Fruit fly (Drosophila melanogaster): ENCODE measurements around the gene CG11686.

DNA sequence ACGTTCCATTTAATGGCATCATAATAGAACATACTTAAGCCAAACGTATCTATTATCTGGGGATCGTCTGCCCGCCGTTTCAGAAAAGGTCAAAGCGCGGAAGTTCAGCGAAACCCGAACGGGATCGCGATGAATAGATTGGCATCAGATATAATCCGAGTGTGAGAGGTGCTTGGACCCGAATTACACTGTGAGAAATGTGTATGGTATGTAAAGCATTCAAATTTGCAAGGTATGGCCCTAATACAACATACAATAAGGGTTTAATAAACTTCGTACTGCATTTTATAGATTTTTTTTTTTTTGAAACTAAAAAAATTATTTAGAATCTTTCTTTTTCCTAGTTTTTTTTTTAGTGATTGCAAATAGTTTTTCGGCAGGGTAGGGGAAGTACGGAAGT, 41.4 kb upstream of the CG11686 start:
- TF ChIP-seq CG8159 (tag; optimal IDR thresholded peaks at IDR 0.05), result no peak
- TF ChIP-seq rn (GFP tag; IDR thresholded peaks at IDR 0.05), result no peak
- TF ChIP-seq Snoo (tag; optimal IDR thresholded peaks at IDR 0.05), result no peak
- TF ChIP-seq CG17806 (tag; optimal IDR thresholded peaks at IDR 0.05), result no peak
- no peak for TF ChIP-seq CG8301 (tag; optimal IDR thresholded peaks at IDR 0.05)
- TF ChIP-seq CG32121 (GFP tag; IDR thresholded peaks at IDR 0.05), result no peak
- TF ChIP-seq CG10348 (GFP tag; IDR thresholded peaks at IDR 0.05), result no peak
- TF ChIP-seq CG34367 (tag; optimal IDR thresholded peaks at IDR 0.05), result no peak
- no peak for TF ChIP-seq D1 (tag; optimal IDR thresholded peaks at IDR 0.05)

Measured in whole organism, pupa.